Worm (Caenorhabditis elegans): ENCODE data around the gene srz-58.

- TF ChIP-seq him-1 (tag; optimal IDR thresholded peaks at IDR 0.05): no peak
- no peak for TF ChIP-seq dao-5 (tag; optimal IDR thresholded peaks at IDR 0.05)
These were observed 29.7 kb downstream of the srz-58 start, which contains the start of gene skr-5 for ce11 chrV:17347602-17348001.
